Worm (Caenorhabditis elegans) whole organism, L4 larva: ENCODE data around the gene W10G11.19.

ENCODE experiments used
- F10B5.3 ChIP-seq: sonication (generic microtip); optimal IDR thresholded peaks from 2 replicates; lab custom pipeline; 2016; ENCODE audit warnings: mild to moderate bottlenecking, missing genetic modification characterization, missing compliant biosample characterization
- F49E8.2 ChIP-seq: sonication (generic microtip); optimal IDR thresholded peaks from 2 replicates; lab custom pipeline; 2016; ENCODE audit warnings: missing compliant biosample characterization, mild to moderate bottlenecking, missing genetic modification characterization, borderline replicate concordance
- Y48G9A.11 ChIP-seq: fragments of 200-800 bp; sonication (Bioruptor generic); IDR thresholded peaks from 2 replicates; pipeline ENCODE4 v1.3.6; 2022; ENCODE audit warnings: missing genetic modification reagents, missing genetic modification characterization, missing compliant biosample characterization
- Y5F2A.4 ChIP-seq: fragments of 200-800 bp; sonication (Bioruptor generic); optimal IDR thresholded peaks from 2 replicates; lab custom pipeline; 2018; ENCODE audit warnings: mild to moderate bottlenecking, missing genetic modification characterization, missing compliant biosample characterization
- Y75B8A.6 ChIP-seq: fragments of 200-800 bp; sonication (Bioruptor generic); IDR thresholded peaks from 2 replicates; pipeline ENCODE4 v1.3.6; 2022; ENCODE audit warnings: missing genetic modification reagents, missing genetic modification characterization, missing compliant biosample characterization
- ZK337.2 ChIP-seq: fragments of 200-800 bp; sonication (Bioruptor generic); IDR thresholded peaks from 2 replicates; pipeline ENCODE4 v1.3.6; 2022; ENCODE audit warnings: missing genetic modification reagents, missing genetic modification characterization, missing compliant biosample characterization
- ZK546.5 ChIP-seq, 2 experiments: sonication (generic microtip); optimal IDR thresholded peaks; 2 replicates each; lab custom pipeline; 2017; ENCODE audit warnings: missing biosample characterization in 2 of 2, missing genetic modification characterization in 2 of 2
- ama-1 ChIP-seq: fragments of 150-350 bp; optimal IDR thresholded peaks from 2 replicates; lab custom pipeline; 2014; ENCODE audit warnings: inconsistent platforms, mixed read lengths
- arid-1 ChIP-seq: fragments of 200-800 bp; sonication (Bioruptor generic); conservative IDR thresholded peaks from 2 replicates; pipeline ENCODE4 v1.3.6; 2022; ENCODE audit warnings: missing genetic modification reagents, missing genetic modification characterization, missing compliant biosample characterization
- attf-4 ChIP-seq: sonication (generic microtip); optimal IDR thresholded peaks from 3 replicates; lab custom pipeline; 2017; ENCODE audit warnings: missing biosample characterization, missing genetic modification characterization
- ceh-20 ChIP-seq: fragments of 200-800 bp; sonication (Bioruptor generic); IDR thresholded peaks from 2 replicates; pipeline ENCODE4 v1.3.6; 2022; ENCODE audit warnings: missing genetic modification reagents, missing genetic modification characterization, missing compliant biosample characterization
- ceh-28 ChIP-seq: fragments of 150-350 bp; optimal IDR thresholded peaks from 2 replicates; lab custom pipeline; 2014; ENCODE audit warnings: missing biosample characterization, missing genetic modification reagents, missing genetic modification characterization
- ceh-82 ChIP-seq: sonication (generic microtip); optimal IDR thresholded peaks from 2 replicates; lab custom pipeline; 2017; ENCODE audit warnings: missing biosample characterization, missing genetic modification characterization
- ces-1 ChIP-seq: fragments of 150-350 bp; sonication (generic microtip); optimal IDR thresholded peaks from 4 replicates; lab custom pipeline; 2014; ENCODE audit warnings: missing biosample characterization, missing genetic modification reagents, missing genetic modification characterization
- cey-2 ChIP-seq: sonication (generic microtip); optimal IDR thresholded peaks from 3 replicates; lab custom pipeline; 2017; ENCODE audit warnings: missing genetic modification characterization, mild to moderate bottlenecking, missing compliant biosample characterization, antibody characterized with exemption, borderline replicate concordance; ENCODE audit not compliant: insufficient read depth
- ctbp-1 ChIP-seq: fragments of 200-800 bp; sonication (Bioruptor generic); IDR thresholded peaks from 2 replicates; pipeline ENCODE4 v1.3.6; 2022; ENCODE audit warnings: missing genetic modification reagents, missing genetic modification characterization, missing compliant biosample characterization
- daf-12 ChIP-seq: fragments of 150-350 bp; optimal IDR thresholded peaks from 2 replicates; lab custom pipeline; 2014; ENCODE audit warnings: missing biosample characterization, missing genetic modification reagents, missing genetic modification characterization
- daf-19 ChIP-seq: fragments of 200-800 bp; sonication (Bioruptor generic); conservative IDR thresholded peaks from 2 replicates; pipeline ENCODE4 v1.3.6; 2022; ENCODE audit warnings: missing genetic modification characterization, missing compliant biosample characterization
- daf-8 ChIP-seq: fragments of 200-800 bp; sonication (Bioruptor generic); IDR thresholded peaks from 2 replicates; pipeline ENCODE4 v1.3.6; 2022; ENCODE audit warnings: missing genetic modification characterization, missing compliant biosample characterization
- dmd-8 ChIP-seq: fragments of 200-800 bp; sonication (Bioruptor generic); IDR thresholded peaks from 2 replicates; pipeline ENCODE4 v1.3.6; 2022; ENCODE audit warnings: missing genetic modification characterization, missing compliant biosample characterization
- dmd-9 ChIP-seq: fragments of 200-800 bp; sonication (Bioruptor generic); IDR thresholded peaks from 2 replicates; pipeline ENCODE4 v1.3.6; 2022; ENCODE audit warnings: missing genetic modification reagents, missing genetic modification characterization, missing compliant biosample characterization
- duxl-1 ChIP-seq: sonication (generic microtip); optimal IDR thresholded peaks from 2 replicates; lab custom pipeline; 2016; ENCODE audit warnings: mild to moderate bottlenecking, missing genetic modification characterization, moderate library complexity, missing compliant biosample characterization; ENCODE audit not compliant: poor library complexity
- egl-27 ChIP-seq: sonication (generic microtip); optimal IDR thresholded peaks from 3 replicates; lab custom pipeline; 2017; ENCODE audit warnings: missing biosample characterization, missing genetic modification reagents, missing genetic modification characterization
- gei-8 ChIP-seq: fragments of 200-800 bp; sonication (Bioruptor generic); optimal IDR thresholded peaks from 2 replicates; lab custom pipeline; 2018; ENCODE audit warnings: mild to moderate bottlenecking, missing genetic modification characterization, missing compliant biosample characterization
- hif-1 ChIP-seq, 2 experiments: sonication (generic microtip); optimal IDR thresholded peaks; 2 replicates each; lab custom pipeline; 2016 to 2017; ENCODE audit warnings: missing compliant biosample characterization in 2 of 2, missing genetic modification characterization in 2 of 2, missing genetic modification reagents in 2 of 2, missing genotype in 2 of 2, mild to moderate bottlenecking in 1 of 2
- hlh-11 ChIP-seq: fragments of 200-800 bp; sonication (Bioruptor generic); optimal IDR thresholded peaks from 2 replicates; lab custom pipeline; 2018; ENCODE audit warnings: mild to moderate bottlenecking, missing genetic modification characterization, missing compliant biosample characterization
- hlh-30 ChIP-seq: sonication (generic microtip); optimal IDR thresholded peaks from 2 replicates; lab custom pipeline; 2017; ENCODE audit warnings: antibody characterized with exemption, mild to moderate bottlenecking, missing genetic modification characterization, missing compliant biosample characterization; ENCODE audit not compliant: insufficient read depth
- lin-1 ChIP-seq: fragments of 200-800 bp; sonication (Bioruptor generic); IDR thresholded peaks from 2 replicates; pipeline ENCODE4 v1.3.6; 2022; ENCODE audit warnings: missing genetic modification reagents, missing genetic modification characterization, missing compliant biosample characterization
- lin-15B ChIP-seq: fragments of 150-350 bp; sonication (generic microtip); optimal IDR thresholded peaks from 3 replicates; lab custom pipeline; 2014; ENCODE audit warnings: missing biosample characterization, missing genetic modification characterization
- lin-29 ChIP-seq: fragments of 200-800 bp; sonication (Bioruptor generic); IDR thresholded peaks from 2 replicates; pipeline ENCODE4 v1.3.6; 2022; ENCODE audit warnings: missing genetic modification reagents, missing genetic modification characterization, missing compliant biosample characterization
- lsy-2 ChIP-seq, 2 experiments: fragments of 150-350 bp in 1 of 2; sonication (generic microtip) in 1 of 2; optimal IDR thresholded peaks; 2 replicates each; lab custom pipeline; 2014 to 2017; ENCODE audit warnings: missing biosample characterization in 2 of 2, missing genetic modification characterization in 2 of 2
- mdl-1 ChIP-seq, 2 experiments: fragments of 150-350 bp in 1 of 2; sonication (generic microtip) in 1 of 2; optimal IDR thresholded peaks; 2 replicates each; lab custom pipeline; 2014 to 2017; ENCODE audit warnings: missing biosample characterization in 2 of 2, missing genetic modification characterization in 2 of 2
- mdt-29 ChIP-seq: fragments of 200-800 bp; sonication (Bioruptor generic); IDR thresholded peaks from 2 replicates; pipeline ENCODE4 v1.3.6; 2022; ENCODE audit warnings: missing genetic modification reagents, missing genetic modification characterization, missing compliant biosample characterization
- mes-2 ChIP-seq: sonication (generic microtip); optimal IDR thresholded peaks from 2 replicates; lab custom pipeline; 2016; ENCODE audit warnings: missing genotype, mild to moderate bottlenecking, missing genetic modification characterization, missing compliant biosample characterization; ENCODE audit not compliant: poor library complexity, severe bottlenecking
- mxl-3 ChIP-seq: fragments of 200-800 bp; sonication (Bioruptor generic); optimal IDR thresholded peaks from 2 replicates; lab custom pipeline; 2018; ENCODE audit warnings: mild to moderate bottlenecking, missing genetic modification characterization, missing compliant biosample characterization
- nhr-10 ChIP-seq: fragments of 150-350 bp; optimal IDR thresholded peaks from 2 replicates; lab custom pipeline; 2014; ENCODE audit warnings: missing biosample characterization, missing genetic modification characterization
- nhr-102 ChIP-seq: sonication (generic microtip); optimal IDR thresholded peaks from 2 replicates; lab custom pipeline; 2016; ENCODE audit warnings: mild to moderate bottlenecking, missing genetic modification characterization, moderate library complexity, missing compliant biosample characterization
- nhr-111 ChIP-seq: fragments of 200-800 bp; sonication (Bioruptor generic); optimal IDR thresholded peaks from 2 replicates; lab custom pipeline; 2018; ENCODE audit warnings: mild to moderate bottlenecking, missing genetic modification characterization, missing compliant biosample characterization
- nhr-237 ChIP-seq: sonication (generic microtip); optimal IDR thresholded peaks from 2 replicates; lab custom pipeline; 2017; ENCODE audit warnings: missing biosample characterization, missing genetic modification characterization
- nhr-41 ChIP-seq: fragments of 200-800 bp; sonication (Bioruptor generic); IDR thresholded peaks from 2 replicates; pipeline ENCODE4 v1.3.6; 2022; ENCODE audit warnings: missing genetic modification reagents, missing genetic modification characterization, missing compliant biosample characterization
- nhr-42 ChIP-seq: fragments of 200-800 bp; sonication (Bioruptor generic); IDR thresholded peaks from 2 replicates; pipeline ENCODE4 v1.3.6; 2022; ENCODE audit warnings: missing genetic modification characterization, missing compliant biosample characterization
- nhr-48 ChIP-seq: sonication (generic microtip); optimal IDR thresholded peaks from 2 replicates; lab custom pipeline; 2016; ENCODE audit warnings: mild to moderate bottlenecking, missing genetic modification characterization, missing compliant biosample characterization
- rbr-2 ChIP-seq: sonication (generic microtip); optimal IDR thresholded peaks from 2 replicates; lab custom pipeline; 2016; ENCODE audit warnings: missing genotype, missing genetic modification characterization, missing compliant biosample characterization
- sdz-12 ChIP-seq: fragments of 200-800 bp; sonication (Bioruptor generic); optimal IDR thresholded peaks from 2 replicates; lab custom pipeline; 2018; ENCODE audit warnings: mild to moderate bottlenecking, missing genetic modification characterization, missing compliant biosample characterization
- set-16 ChIP-seq: fragments of 200-800 bp; sonication (Bioruptor generic); IDR thresholded peaks from 2 replicates; pipeline ENCODE4 v1.3.6; 2022; ENCODE audit warnings: missing genetic modification reagents, missing genetic modification characterization, missing compliant biosample characterization
- snpc-1.2 ChIP-seq: fragments of 200-800 bp; sonication (Bioruptor generic); IDR thresholded peaks from 2 replicates; pipeline ENCODE4 v1.3.6; 2022; ENCODE audit warnings: missing genetic modification reagents, missing genetic modification characterization, missing compliant biosample characterization
- snpc-4 ChIP-seq: fragments of 150-350 bp; optimal IDR thresholded peaks from 2 replicates; lab custom pipeline; 2014; ENCODE audit warnings: missing biosample characterization, missing genetic modification characterization
- unc-39 ChIP-seq: sonication (generic microtip); optimal IDR thresholded peaks from 2 replicates; lab custom pipeline; 2017; ENCODE audit warnings: missing biosample characterization, missing genetic modification characterization
- zfp-2 ChIP-seq: sonication (generic microtip); optimal IDR thresholded peaks from 2 replicates; lab custom pipeline; 2016; ENCODE audit warnings: mild to moderate bottlenecking, missing genetic modification characterization, missing compliant biosample characterization
- zfp-3 ChIP-seq: fragments of 200-800 bp; sonication (Bioruptor generic); conservative IDR thresholded peaks from 2 replicates; pipeline ENCODE4 v1.3.6; 2022; ENCODE audit warnings: missing genetic modification reagents, missing genetic modification characterization, missing compliant biosample characterization
- ztf-11 ChIP-seq: fragments of 150-350 bp; optimal IDR thresholded peaks from 2 replicates; lab custom pipeline; 2014; ENCODE audit warnings: missing biosample characterization, missing genetic modification characterization
- ztf-7 ChIP-seq: fragments of 150-350 bp; optimal IDR thresholded peaks from 2 replicates; lab custom pipeline; 2014; ENCODE audit warnings: missing biosample characterization, missing genetic modification characterization

The W10G11.19 gene

DNA sequence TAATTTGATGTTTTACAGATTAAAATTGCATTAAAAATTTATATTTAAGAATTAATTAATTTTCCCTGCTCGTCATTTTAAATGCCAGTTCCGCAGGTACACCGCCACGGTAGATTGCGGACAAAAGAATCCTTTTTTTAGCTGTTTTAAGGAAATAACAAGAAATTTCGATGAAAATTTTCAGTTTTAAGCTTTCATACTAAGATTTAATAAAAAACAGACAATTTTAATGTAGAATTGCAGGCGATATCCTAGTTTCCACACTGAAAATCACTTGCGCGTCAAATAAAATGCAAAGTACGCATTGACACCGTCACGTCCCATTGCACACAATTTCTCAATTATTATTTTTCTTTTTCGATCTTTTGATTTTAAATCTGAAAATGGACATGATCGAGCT lies 3.0 kb downstream of the W10G11.19 start, which contains the start of gene dnc-3 (continued):
- TF ChIP-seq nhr-10: no peak
- TF ChIP-seq ztf-11 (tag; lab: Kevin White, UChicago): no peak
- TF ChIP-seq lin-15B (tag; lab: Kevin White, UChicago): no peak
- TF ChIP-seq daf-19 (GFP tag; lab: Robert Waterston, UW): no peak
- peak; percentile 26 for TF ChIP-seq rbr-2 (tag; lab: Kevin White, UChicago)
- no peak for TF ChIP-seq attf-4
- no peak for TF ChIP-seq sdz-12 (GFP tag; lab: Kevin White, UChicago)
- no peak for TF ChIP-seq snpc-1.2 (GFP tag; lab: Robert Waterston, UW)
- no peak for TF ChIP-seq lin-29
- no peak for TF ChIP-seq F49E8.2
- TF ChIP-seq ZK546.5 (tag; optimal IDR thresholded peaks at IDR 0.05; lab: Kevin White, UChicago): no peak
- TF ChIP-seq hlh-30 (tag; lab: Kevin White, UChicago): no peak
- no peak for TF ChIP-seq zfp-2 (tag; lab: Kevin White, UChicago)
- no peak for TF ChIP-seq dmd-8 (GFP tag; lab: Robert Waterston, UW)
- no peak for TF ChIP-seq ceh-20 (GFP tag; lab: Robert Waterston, UW)
- no peak for TF ChIP-seq zfp-3 (GFP tag; lab: Robert Waterston, UW)
- no peak for TF ChIP-seq set-16 (GFP tag; lab: Robert Waterston, UW)
- TF ChIP-seq Y48G9A.11: no peak
- TF ChIP-seq daf-8 (GFP tag; lab: Robert Waterston, UW): no peak
- no peak for TF ChIP-seq mdl-1 (tag; optimal IDR thresholded peaks at IDR 0.05; lab: Kevin White, UChicago)
- TF ChIP-seq hif-1 (tag; optimal IDR thresholded peaks at IDR 0.05; lab: Kevin White, UChicago): no peak
- TF ChIP-seq egl-27 (tag; lab: Kevin White, UChicago): no peak
- TF ChIP-seq cey-2 (tag; lab: Kevin White, UChicago): no peak
- TF ChIP-seq arid-1 (GFP tag; lab: Robert Waterston, UW): no peak
- TF ChIP-seq ctbp-1 (GFP tag; lab: Robert Waterston, UW): no peak
- no peak for TF ChIP-seq ceh-82
- no peak for TF ChIP-seq F10B5.3
- TF ChIP-seq nhr-102 (tag; lab: Kevin White, UChicago): no peak
- no peak for TF ChIP-seq Y5F2A.4 (GFP tag; lab: Kevin White, UChicago)
- TF ChIP-seq ZK337.2 (GFP tag; lab: Robert Waterston, UW): no peak
- TF ChIP-seq daf-12: no peak
- TF ChIP-seq duxl-1 (tag; lab: Kevin White, UChicago): no peak
- no peak for TF ChIP-seq ama-1 (lab: Kevin White, UChicago)
- no peak for TF ChIP-seq ces-1 (GFP tag; lab: Kevin White, UChicago)
- no peak for TF ChIP-seq nhr-41 (GFP tag; lab: Robert Waterston, UW)
- TF ChIP-seq nhr-48 (tag; lab: Kevin White, UChicago): no peak
- TF ChIP-seq lsy-2 (tag; optimal IDR thresholded peaks at IDR 0.05; lab: Kevin White, UChicago): peak in 1 of 2 experiments; percentile 71
- no peak for TF ChIP-seq ceh-28 (tag; lab: Kevin White, UChicago)
- TF ChIP-seq gei-8 (GFP tag; lab: Kevin White, UChicago): no peak
- TF ChIP-seq unc-39 (tag; lab: Kevin White, UChicago): no peak
- TF ChIP-seq Y75B8A.6: no peak
- peak; percentile 40 for TF ChIP-seq hlh-11 (tag; lab: Kevin White, UChicago)
- no peak for TF ChIP-seq nhr-111 (GFP tag; lab: Kevin White, UChicago)
- TF ChIP-seq snpc-4 (tag; lab: Kevin White, UChicago): no peak
- no peak for TF ChIP-seq lin-1 (GFP tag; lab: Robert Waterston, UW)
- no peak for TF ChIP-seq mxl-3
- TF ChIP-seq dmd-9 (GFP tag; lab: Robert Waterston, UW): no peak
- no peak for TF ChIP-seq mdt-29 (GFP tag; lab: Robert Waterston, UW)
- TF ChIP-seq ztf-7 (tag; lab: Kevin White, UChicago): no peak
- no peak for TF ChIP-seq mes-2 (tag; lab: Kevin White, UChicago)
- no peak for TF ChIP-seq nhr-42
- TF ChIP-seq nhr-237: no peak
